Fruit fly (Drosophila melanogaster) whole organism, embryonic: ENCODE results near the gene Bacc.

Source experiments
- ATbp ChIP-seq: fragments of 200-800 bp; sonication (Bioruptor generic); optimal IDR thresholded peaks from 2 replicates; lab custom pipeline; 2017; ENCODE audit warnings: missing biosample characterization, mild to moderate bottlenecking, missing genetic modification characterization, missing genetic modification reagents
- Asciz ChIP-seq: fragments of 200-800 bp; sonication (Bioruptor generic); optimal IDR thresholded peaks from 2 replicates; lab custom pipeline; 2017; ENCODE audit warnings: missing biosample characterization, mild to moderate bottlenecking, missing genetic modification characterization, missing genetic modification reagents
- Blimp-1 ChIP-seq: fragments of 200-800 bp; sonication (Bioruptor generic); optimal IDR thresholded peaks from 3 replicates; lab custom pipeline; 2018; ENCODE audit warnings: missing biosample characterization, missing genetic modification characterization, mild to moderate bottlenecking, moderate library complexity, missing genetic modification reagents
- CG10321 ChIP-seq: fragments of 200-800 bp; sonication (Bioruptor generic); IDR thresholded peaks from 2 replicates; pipeline ENCODE4 v1.3.6; 2022; ENCODE audit warnings: missing biosample characterization, missing genetic modification characterization
- CG11247 ChIP-seq: fragments of 200-800 bp; sonication (Bioruptor generic); IDR thresholded peaks from 2 replicates; pipeline ENCODE4 v1.3.6; 2022; ENCODE audit warnings: missing biosample characterization, missing genetic modification characterization
- CG11723 ChIP-seq: fragments of 200-800 bp; sonication (Bioruptor generic); optimal IDR thresholded peaks from 2 replicates; lab custom pipeline; 2017; ENCODE audit warnings: missing biosample characterization, mild to moderate bottlenecking, missing genetic modification characterization
- CG12299 ChIP-seq: fragments of 200-800 bp; sonication (Bioruptor generic); optimal IDR thresholded peaks from 2 replicates; lab custom pipeline; 2018; ENCODE audit warnings: missing biosample characterization, mild to moderate bottlenecking, missing genetic modification characterization
- CG15269 ChIP-seq: fragments of 200-800 bp; sonication (Bioruptor generic); optimal IDR thresholded peaks from 2 replicates; lab custom pipeline; 2018; ENCODE audit warnings: missing biosample characterization, mild to moderate bottlenecking, missing genetic modification characterization, moderate library complexity
- CG15514 ChIP-seq: fragments of 200-800 bp; sonication (Bioruptor generic); optimal IDR thresholded peaks from 3 replicates; lab custom pipeline; 2017; ENCODE audit warnings: missing biosample characterization, missing genetic modification characterization, mild to moderate bottlenecking, moderate library complexity, missing genetic modification reagents
- CG1647 ChIP-seq: fragments of 200-800 bp; sonication (Bioruptor generic); optimal IDR thresholded peaks from 3 replicates; lab custom pipeline; 2016; ENCODE audit warnings: missing biosample characterization, missing genetic modification characterization
- CG17328 ChIP-seq: fragments of 200-800 bp; sonication (Bioruptor generic); IDR thresholded peaks from 2 replicates; pipeline ENCODE4 v1.3.6; 2022; ENCODE audit warnings: missing biosample characterization, missing genetic modification characterization
- CG17385 ChIP-seq: fragments of 200-800 bp; sonication (Bioruptor generic); optimal IDR thresholded peaks from 3 replicates; lab custom pipeline; 2018; ENCODE audit warnings: missing biosample characterization, mild to moderate bottlenecking, missing genetic modification characterization
- CG2712 ChIP-seq: fragments of 200-800 bp; optimal IDR thresholded peaks from 3 replicates; lab custom pipeline; 2019; ENCODE audit warnings: missing biosample characterization, mild to moderate bottlenecking, missing genetic modification characterization, moderate library complexity
- CG3065 ChIP-seq: fragments of 200-800 bp; sonication (Bioruptor generic); optimal IDR thresholded peaks from 2 replicates; lab custom pipeline; 2016; ENCODE audit warnings: missing biosample characterization, missing genetic modification characterization
- CG31224 ChIP-seq: fragments of 200-800 bp; sonication (Bioruptor generic); IDR thresholded peaks from 2 replicates; pipeline ENCODE4 v1.3.6; 2022; ENCODE audit warnings: missing biosample characterization, missing genetic modification characterization
- CG31365 ChIP-seq: fragments of 200-800 bp; sonication (Bioruptor generic); optimal IDR thresholded peaks from 2 replicates; lab custom pipeline; 2018; ENCODE audit warnings: missing biosample characterization, mild to moderate bottlenecking, missing genetic modification characterization
- CG4282 ChIP-seq: fragments of 200-800 bp; sonication (Bioruptor generic); optimal IDR thresholded peaks from 2 replicates; lab custom pipeline; 2016; ENCODE audit warnings: missing biosample characterization, missing genetic modification characterization
- CG4424 ChIP-seq: fragments of 200-800 bp; sonication (Bioruptor generic); optimal IDR thresholded peaks from 3 replicates; lab custom pipeline; 2016; ENCODE audit warnings: missing biosample characterization, missing genetic modification characterization
- CG7271 ChIP-seq: fragments of 200-800 bp; sonication (Bioruptor generic); optimal IDR thresholded peaks from 2 replicates; lab custom pipeline; 2018; ENCODE audit warnings: missing biosample characterization, mild to moderate bottlenecking, missing genetic modification characterization, moderate library complexity
- Chrac-16 ChIP-seq: fragments of 200-800 bp; sonication (Bioruptor generic); optimal IDR thresholded peaks from 3 replicates; lab custom pipeline; 2016; ENCODE audit warnings: missing biosample characterization, missing genetic modification characterization
- Dip3 ChIP-seq: fragments of 200-800 bp; sonication (Bioruptor generic); optimal IDR thresholded peaks from 3 replicates; lab custom pipeline; 2016; ENCODE audit warnings: missing biosample characterization, missing genetic modification characterization
- Ets65A ChIP-seq: fragments of 200-800 bp; sonication (Bioruptor generic); peaks from one replicate; lab custom pipeline; 2016; ENCODE audit warnings: missing biosample characterization, missing genetic modification characterization
- Fer3 ChIP-seq: fragments of 200-800 bp; sonication (Bioruptor generic); optimal IDR thresholded peaks from 2 replicates; lab custom pipeline; 2018; ENCODE audit warnings: missing biosample characterization, mild to moderate bottlenecking, missing genetic modification characterization, moderate library complexity
- GATAe ChIP-seq: fragments of 200-800 bp; sonication (Bioruptor generic); conservative IDR thresholded peaks from 2 replicates; pipeline ENCODE4 v1.3.6; 2022; ENCODE audit warnings: missing biosample characterization, missing genetic modification characterization
- HLHmδ ChIP-seq: fragments of 200-800 bp; sonication (Bioruptor generic); optimal IDR thresholded peaks from 2 replicates; lab custom pipeline; 2018; ENCODE audit warnings: missing biosample characterization, mild to moderate bottlenecking, missing genetic modification characterization, moderate library complexity
- Hmr ChIP-seq: fragments of 200-800 bp; sonication (Bioruptor generic); optimal IDR thresholded peaks from 3 replicates; lab custom pipeline; 2017; ENCODE audit warnings: mild to moderate bottlenecking, missing biosample characterization, missing genetic modification reagents, missing genetic modification characterization
- Hr78 ChIP-seq, 2 experiments: fragments of 200-800 bp in 1 of 2; fragments of >200 bp in 1 of 2; sonication (Bioruptor generic) in 1 of 2; optimal IDR thresholded peaks; 2 replicates each; lab custom pipeline; 2017 to 2019; ENCODE audit warnings: missing biosample characterization in 2 of 2, missing genetic modification characterization in 2 of 2, mild to moderate bottlenecking in 1 of 2, moderate library complexity in 1 of 2
- Jarid2 ChIP-seq: fragments of 200-800 bp; sonication (Bioruptor generic); optimal IDR thresholded peaks from 3 replicates; lab custom pipeline; 2017; ENCODE audit warnings: mild to moderate bottlenecking, missing biosample characterization, missing genetic modification reagents, missing genetic modification characterization
- MESR4 ChIP-seq: fragments of 200-800 bp; sonication (Bioruptor generic); optimal IDR thresholded peaks from 2 replicates; lab custom pipeline; 2018; ENCODE audit warnings: missing biosample characterization, mild to moderate bottlenecking, missing genetic modification characterization, moderate library complexity
- Ssrp ChIP-seq: fragments of 200-800 bp; sonication (Bioruptor generic); optimal IDR thresholded peaks from 2 replicates; lab custom pipeline; 2018; ENCODE audit warnings: missing biosample characterization, mild to moderate bottlenecking, missing genetic modification characterization, moderate library complexity
- aop ChIP-seq: fragments of 200-800 bp; sonication (Bioruptor generic); IDR thresholded peaks from 2 replicates; pipeline ENCODE4 v1.3.6; 2022; ENCODE audit warnings: missing biosample characterization, missing genetic modification characterization
- cad ChIP-seq: fragments of >200 bp; optimal IDR thresholded peaks from 2 replicates; lab custom pipeline; 2017; ENCODE audit warnings: missing biosample characterization, missing genetic modification characterization
- dan ChIP-seq: fragments of 200-800 bp; sonication (Bioruptor generic); IDR thresholded peaks from 2 replicates; pipeline ENCODE4 v1.3.6; 2022; ENCODE audit warnings: missing biosample characterization, missing genetic modification characterization
- fd3F ChIP-seq: fragments of 200-800 bp; sonication (Bioruptor generic); optimal IDR thresholded peaks from 2 replicates; lab custom pipeline; 2018; ENCODE audit warnings: missing biosample characterization, mild to moderate bottlenecking, missing genetic modification characterization, moderate library complexity
- gfzf ChIP-seq: fragments of 200-800 bp; sonication (Bioruptor generic); optimal IDR thresholded peaks from 2 replicates; lab custom pipeline; 2016; ENCODE audit warnings: missing biosample characterization, mild to moderate bottlenecking, missing genetic modification characterization, moderate library complexity
- grau ChIP-seq: fragments of 200-800 bp; optimal IDR thresholded peaks from 3 replicates; lab custom pipeline; 2019; ENCODE audit warnings: missing biosample characterization, mild to moderate bottlenecking, missing genetic modification characterization, moderate library complexity
- hth ChIP-seq: fragments of >200 bp; optimal IDR thresholded peaks from 2 replicates; lab custom pipeline; 2017; ENCODE audit warnings: inconsistent platforms
- ind ChIP-seq: fragments of 200-800 bp; sonication (Bioruptor generic); optimal IDR thresholded peaks from 3 replicates; lab custom pipeline; 2016; ENCODE audit warnings: missing biosample characterization, missing genetic modification characterization
- jing ChIP-seq: fragments of 200-800 bp; sonication (Bioruptor generic); optimal IDR thresholded peaks from 2 replicates; lab custom pipeline; 2018; ENCODE audit warnings: missing biosample characterization, mild to moderate bottlenecking, missing genetic modification characterization
- knrl ChIP-seq: fragments of 200-800 bp; sonication (Bioruptor generic); IDR thresholded peaks from 3 replicates; pipeline ENCODE4 v1.3.6; 2022; ENCODE audit warnings: missing biosample characterization, missing genetic modification characterization; ENCODE audit not compliant: partially characterized antibody
- otp ChIP-seq: fragments of 200-800 bp; sonication (Bioruptor generic); IDR thresholded peaks from 3 replicates; pipeline ENCODE4, ENCODE4 v1.3.6; 2022; ENCODE audit warnings: missing biosample characterization, missing genetic modification characterization
- peb ChIP-seq: fragments of 200-800 bp; sonication (Bioruptor generic); IDR thresholded peaks from 2 replicates; pipeline ENCODE4 v1.3.6; 2022; ENCODE audit warnings: missing biosample characterization, missing genetic modification characterization
- pita ChIP-seq: fragments of 200-800 bp; sonication (Bioruptor generic); optimal IDR thresholded peaks from 2 replicates; lab custom pipeline; 2017; ENCODE audit warnings: missing biosample characterization, mild to moderate bottlenecking, missing genetic modification characterization
- pros ChIP-seq: fragments of 200-800 bp; sonication (Bioruptor generic); optimal IDR thresholded peaks from 3 replicates; lab custom pipeline; 2019; ENCODE audit warnings: missing biosample characterization, mild to moderate bottlenecking, missing genetic modification characterization, moderate library complexity
- run ChIP-seq: fragments of 200-800 bp; sonication (Bioruptor generic); optimal IDR thresholded peaks from 3 replicates; lab custom pipeline; 2018; ENCODE audit warnings: missing biosample characterization, mild to moderate bottlenecking, missing genetic modification characterization
- sd ChIP-seq: fragments of 200-800 bp; sonication (Bioruptor generic); optimal IDR thresholded peaks from 3 replicates; lab custom pipeline; 2018; ENCODE audit warnings: missing biosample characterization, mild to moderate bottlenecking, missing genetic modification characterization, moderate library complexity
- tgo ChIP-seq: fragments of 200-800 bp; sonication (Bioruptor generic); IDR thresholded peaks from 3 replicates; pipeline ENCODE4 v1.3.6; 2022; ENCODE audit warnings: missing biosample characterization, missing genetic modification characterization
- unc-4 ChIP-seq: fragments of 200-800 bp; sonication (Bioruptor generic); IDR thresholded peaks from 2 replicates; pipeline ENCODE4 v1.3.6; 2022; ENCODE audit warnings: missing biosample characterization, missing genetic modification characterization; ENCODE audit not compliant: partially characterized antibody

The Bacc gene

dm6 chr2L:2754437-2755322 is 2.4 kb downstream of the Bacc start (continued):
- TF ChIP-seq sd, result peak; percentile 7
- TF ChIP-seq run (tag; lab: Kevin White, UChicago), result peak; percentile 56
- TF ChIP-seq Ets65A (GFP tag; lab: Kevin White, UChicago), result peak; percentile 94
- no peak for TF ChIP-seq CG31224 (GFP tag; lab: Robert Waterston, UW)
- TF ChIP-seq CG12299 (tag; lab: Kevin White, UChicago), result peak; percentile 82
- TF ChIP-seq CG31365, result peak; percentile 73
- TF ChIP-seq CG4282 (GFP tag; lab: Kevin White, UChicago), result no peak
- peak; percentile 10 for TF ChIP-seq Chrac-16 (GFP tag; lab: Kevin White, UChicago)
- TF ChIP-seq CG17328 (GFP tag; lab: Robert Waterston, UW), result no peak
- TF ChIP-seq jing (GFP tag; lab: Kevin White, UChicago), result peak; percentile 8
- TF ChIP-seq ATbp (GFP tag; lab: Kevin White, UChicago), result peak; percentile 91
- peak; percentile 56 for TF ChIP-seq Jarid2 (GFP tag; lab: Kevin White, UChicago)
- TF ChIP-seq CG2712 (tag; lab: Kevin White, UChicago), result peak; percentile 85
- TF ChIP-seq unc-4, result no peak
- peak; percentile 85 for TF ChIP-seq Blimp-1 (GFP tag; lab: Kevin White, UChicago)
- no peak for TF ChIP-seq peb (GFP tag; lab: Robert Waterston, UW)
- TF ChIP-seq Fer3 (tag; lab: Kevin White, UChicago), result peak; percentile 84
- TF ChIP-seq pros (GFP tag; lab: Kevin White, UChicago), result peak; percentile 58
- TF ChIP-seq ind (GFP tag; lab: Kevin White, UChicago), result peak; percentile 81
- TF ChIP-seq Hr78 (GFP tag; optimal IDR thresholded peaks at IDR 0.05; lab: Kevin White, UChicago), result peak in 1 of 2 experiments; percentile 44
- peak; percentile 79 for TF ChIP-seq CG4424
- TF ChIP-seq fd3F (GFP tag; lab: Kevin White, UChicago), result peak; percentile 69
- TF ChIP-seq GATAe (GFP tag; lab: Robert Waterston, UW), result no peak
- peak; percentile 75 for TF ChIP-seq CG15514 (GFP tag; lab: Kevin White, UChicago)
- no peak for TF ChIP-seq MESR4 (GFP tag; lab: Kevin White, UChicago)
- no peak for TF ChIP-seq knrl
- TF ChIP-seq CG3065 (GFP tag; lab: Kevin White, UChicago), result no peak
- no peak for TF ChIP-seq gfzf (GFP tag; lab: Kevin White, UChicago)
- peak; percentile 76 for TF ChIP-seq Asciz (GFP tag; lab: Kevin White, UChicago)
- no peak for TF ChIP-seq hth
- TF ChIP-seq aop (GFP tag; lab: Robert Waterston, UW), result no peak
- no peak for TF ChIP-seq tgo (GFP tag; lab: Robert Waterston, UW)
- peak; percentile 86 for TF ChIP-seq Hmr (GFP tag; lab: Kevin White, UChicago)
- peak; percentile 82 for TF ChIP-seq HLHmδ (GFP tag; lab: Kevin White, UChicago)
- TF ChIP-seq pita (GFP tag; lab: Kevin White, UChicago), result no peak
- TF ChIP-seq otp (GFP tag; lab: Robert Waterston, UW), result no peak
- TF ChIP-seq CG15269, result peak; percentile 80
- peak; percentile 86 for TF ChIP-seq grau (tag; lab: Kevin White, UChicago)
- peak; percentile 8 for TF ChIP-seq cad (GFP tag; lab: Kevin White, UChicago)
- TF ChIP-seq CG10321 (GFP tag; lab: Robert Waterston, UW), result no peak
- peak; percentile 76 for TF ChIP-seq Ssrp (tag; lab: Kevin White, UChicago)
- peak; percentile 58 for TF ChIP-seq CG1647 (GFP tag; lab: Kevin White, UChicago)
- peak; percentile 77 for TF ChIP-seq Dip3 (GFP tag; lab: Kevin White, UChicago)
- no peak for TF ChIP-seq dan (GFP tag; lab: Robert Waterston, UW)
- peak; percentile 28 for TF ChIP-seq CG7271 (tag; lab: Kevin White, UChicago)
- TF ChIP-seq CG11247 (GFP tag; lab: Robert Waterston, UW), result no peak
- TF ChIP-seq CG17385 (GFP tag; lab: Kevin White, UChicago), result peak; percentile 77
- peak; percentile 82 for TF ChIP-seq CG11723 (GFP tag; lab: Kevin White, UChicago)
